Worm (Caenorhabditis elegans) whole organism, young adult: Measurements from ENCODE around the gene srbc-56.

Source experiments
- C06A6.2 ChIP-seq: fragments of 200-800 bp; sonication (Bioruptor generic); conservative IDR thresholded peaks from 2 replicates; pipeline ENCODE4 v1.3.6; 2022; ENCODE audit warnings: missing genetic modification characterization, missing compliant biosample characterization
- D2030.7 ChIP-seq: fragments of 200-800 bp; sonication (Bioruptor generic); IDR thresholded peaks from 2 replicates; pipeline ENCODE4 v1.3.6; 2022; ENCODE audit warnings: missing genetic modification reagents, missing genetic modification characterization, missing compliant biosample characterization
- F49E8.2 ChIP-seq: sonication (generic microtip); optimal IDR thresholded peaks from 3 replicates; lab custom pipeline; 2017; ENCODE audit warnings: missing genetic modification characterization, mild to moderate bottlenecking, missing compliant biosample characterization, antibody characterized with exemption, moderate library complexity; ENCODE audit not compliant: insufficient read depth
- K11D2.4 ChIP-seq: fragments of 200-800 bp; sonication (Bioruptor generic); IDR thresholded peaks from 2 replicates; pipeline ENCODE4 v1.3.6; 2022; ENCODE audit warnings: missing genetic modification reagents, missing genetic modification characterization, missing compliant biosample characterization
- T07F8.4 ChIP-seq: sonication (generic microtip); optimal IDR thresholded peaks from 2 replicates; lab custom pipeline; 2016; ENCODE audit warnings: mild to moderate bottlenecking, missing genetic modification characterization, moderate library complexity, missing compliant biosample characterization
- Y53F4B.3 ChIP-seq: fragments of 200-800 bp; sonication (Bioruptor generic); IDR thresholded peaks from 2 replicates; pipeline ENCODE4 v1.3.6; 2022; ENCODE audit warnings: missing genetic modification reagents, missing genetic modification characterization, missing compliant biosample characterization
- ama-1 ChIP-seq, 3 experiments: fragments of 150-350 bp in 1 of 3; sonication (generic microtip) in 2 of 3; optimal IDR thresholded peaks; 2 replicates each; lab custom pipeline; 2014 to 2018; ENCODE audit warnings: missing biosample characterization in 2 of 3, missing genetic modification characterization in 2 of 3, missing genetic modification reagents in 2 of 3
- aptf-3 ChIP-seq: fragments of 200-800 bp; sonication (Bioruptor generic); IDR thresholded peaks from 2 replicates; pipeline ENCODE4 v1.3.6; 2022; ENCODE audit warnings: missing genetic modification characterization, missing compliant biosample characterization
- atf-7 ChIP-seq: sonication (generic microtip); optimal IDR thresholded peaks from 2 replicates; lab custom pipeline; 2017; ENCODE audit warnings: mild to moderate bottlenecking, missing genetic modification characterization, missing compliant biosample characterization
- attf-5 ChIP-seq: fragments of 200-800 bp; sonication (Bioruptor generic); optimal IDR thresholded peaks from 2 replicates; lab custom pipeline; 2018; ENCODE audit warnings: mild to moderate bottlenecking, missing genetic modification characterization, missing compliant biosample characterization
- attf-6 ChIP-seq: fragments of 200-800 bp; sonication (Bioruptor generic); IDR thresholded peaks from 2 replicates; pipeline ENCODE4 v1.3.6; 2022; ENCODE audit warnings: missing genetic modification reagents, missing genetic modification characterization, missing compliant biosample characterization
- ccch-3 ChIP-seq: fragments of 200-800 bp; sonication (Bioruptor generic); optimal IDR thresholded peaks from 2 replicates; lab custom pipeline; 2018; ENCODE audit warnings: mild to moderate bottlenecking, missing genetic modification characterization, missing compliant biosample characterization
- cebp-2 ChIP-seq: fragments of 200-800 bp; sonication (Bioruptor generic); IDR thresholded peaks from 2 replicates; pipeline ENCODE4 v1.3.6; 2022; ENCODE audit warnings: missing genetic modification characterization, missing compliant biosample characterization
- ceh-58 ChIP-seq: fragments of 200-800 bp; sonication (Bioruptor generic); IDR thresholded peaks from 2 replicates; pipeline ENCODE4 v1.3.6; 2022; ENCODE audit warnings: missing genetic modification characterization, missing compliant biosample characterization
- ceh-79 ChIP-seq: sonication (generic microtip); optimal IDR thresholded peaks from 2 replicates; lab custom pipeline; 2017; ENCODE audit warnings: mild to moderate bottlenecking, missing genetic modification characterization, missing compliant biosample characterization
- chd-7 ChIP-seq: sonication (generic microtip); optimal IDR thresholded peaks from 2 replicates; lab custom pipeline; 2016; ENCODE audit warnings: mild to moderate bottlenecking, missing genetic modification characterization, moderate library complexity, missing compliant biosample characterization
- die-1 ChIP-seq: sonication (generic microtip); optimal IDR thresholded peaks from 2 replicates; lab custom pipeline; 2016; ENCODE audit warnings: missing genotype, mild to moderate bottlenecking, missing genetic modification characterization, missing compliant biosample characterization
- egl-18 ChIP-seq: fragments of 200-800 bp; sonication (Bioruptor generic); IDR thresholded peaks from 2 replicates; pipeline ENCODE4 v1.3.6; 2022; ENCODE audit warnings: missing genetic modification reagents, missing genetic modification characterization, missing compliant biosample characterization
- egrh-3 ChIP-seq: fragments of 200-800 bp; sonication (Bioruptor generic); IDR thresholded peaks from 2 replicates; pipeline ENCODE4 v1.3.6; 2022; ENCODE audit warnings: missing genetic modification reagents, missing genetic modification characterization, missing compliant biosample characterization
- him-1 ChIP-seq: sonication (generic microtip); optimal IDR thresholded peaks from 2 replicates; lab custom pipeline; 2016; ENCODE audit warnings: missing genotype, missing genetic modification reagents, missing genetic modification characterization, missing compliant biosample characterization
- hlh-12 ChIP-seq: sonication (generic microtip); optimal IDR thresholded peaks from 2 replicates; lab custom pipeline; 2016; ENCODE audit warnings: missing genetic modification characterization, missing compliant biosample characterization
- let-526 ChIP-seq: fragments of 200-800 bp; sonication (Bioruptor generic); IDR thresholded peaks from 2 replicates; pipeline ENCODE4 v1.3.6; 2022; ENCODE audit warnings: missing genetic modification reagents, missing genetic modification characterization, missing compliant biosample characterization
- let-607 ChIP-seq, 2 experiments: fragments of 200-800 bp in 1 of 2; sonication (Bioruptor generic) in 1 of 2; sonication (generic microtip) in 1 of 2; optimal IDR thresholded peaks; 2 replicates each; lab custom pipeline; 2016 to 2018; ENCODE audit warnings: mild to moderate bottlenecking in 2 of 2, missing compliant biosample characterization in 2 of 2, missing genetic modification characterization in 2 of 2, moderate library complexity in 2 of 2, missing genotype in 1 of 2
- lir-1 ChIP-seq: fragments of 200-800 bp; sonication (Bioruptor generic); conservative IDR thresholded peaks from 2 replicates; pipeline ENCODE4 v1.3.6; 2022; ENCODE audit warnings: missing genetic modification reagents, missing genetic modification characterization, missing compliant biosample characterization
- madf-10 ChIP-seq: sonication (generic microtip); optimal IDR thresholded peaks from 2 replicates; lab custom pipeline; 2016; ENCODE audit warnings: mild to moderate bottlenecking, missing genetic modification characterization, missing compliant biosample characterization
- madf-6 ChIP-seq: fragments of 200-800 bp; sonication (Bioruptor generic); IDR thresholded peaks from 2 replicates; pipeline ENCODE4 v1.3.6; 2022; ENCODE audit warnings: missing genetic modification reagents, missing genetic modification characterization, missing compliant biosample characterization
- madf-8 ChIP-seq: fragments of 200-800 bp; sonication (Bioruptor generic); conservative IDR thresholded peaks from 2 replicates; pipeline ENCODE4 v1.3.6; 2022; ENCODE audit warnings: missing genetic modification reagents, missing genetic modification characterization, missing compliant biosample characterization
- mel-28 ChIP-seq: sonication (generic microtip); optimal IDR thresholded peaks from 2 replicates; lab custom pipeline; 2016; ENCODE audit warnings: borderline replicate concordance, mild to moderate bottlenecking, missing genetic modification characterization, missing compliant biosample characterization
- mxl-1 ChIP-seq: sonication (generic microtip); optimal IDR thresholded peaks from 2 replicates; lab custom pipeline; 2016; ENCODE audit warnings: missing genetic modification characterization, missing compliant biosample characterization
- nfya-1 ChIP-seq: sonication (generic microtip); optimal IDR thresholded peaks from 2 replicates; lab custom pipeline; 2017; ENCODE audit warnings: antibody characterized with exemption, missing compliant biosample characterization, missing genetic modification characterization, borderline replicate concordance; ENCODE audit not compliant: insufficient read depth
- nfyb-1 ChIP-seq: fragments of 200-800 bp; sonication (Bioruptor generic); IDR thresholded peaks from 2 replicates; pipeline ENCODE4 v1.3.6; 2022; ENCODE audit warnings: missing genetic modification reagents, missing genetic modification characterization, missing compliant biosample characterization
- nhr-179 ChIP-seq: sonication (generic microtip); optimal IDR thresholded peaks from 2 replicates; lab custom pipeline; 2016; ENCODE audit warnings: mild to moderate bottlenecking, missing genetic modification characterization, missing compliant biosample characterization
- pha-4 ChIP-seq: fragments of 150-350 bp; sonication (generic microtip); optimal IDR thresholded peaks from 2 replicates; lab custom pipeline; 2014; ENCODE audit warnings: missing biosample characterization, missing genetic modification reagents, missing genetic modification characterization
- rcor-1 ChIP-seq: fragments of 200-800 bp; sonication (Bioruptor generic); IDR thresholded peaks from 2 replicates; pipeline ENCODE4 v1.3.6; 2022; ENCODE audit warnings: missing genetic modification reagents, missing genetic modification characterization, missing compliant biosample characterization
- snpc-1.3 ChIP-seq: sonication (generic microtip); optimal IDR thresholded peaks from 2 replicates; lab custom pipeline; 2017; ENCODE audit warnings: missing genetic modification characterization, mild to moderate bottlenecking, missing compliant biosample characterization, antibody characterized with exemption, moderate library complexity, missing genotype, missing genetic modification reagents; ENCODE audit not compliant: insufficient read depth
- somi-1 ChIP-seq: fragments of 200-800 bp; sonication (Bioruptor generic); optimal IDR thresholded peaks from 2 replicates; lab custom pipeline; 2018; ENCODE audit warnings: mild to moderate bottlenecking, missing genetic modification characterization, missing compliant biosample characterization
- unc-130 ChIP-seq: sonication (generic microtip); optimal IDR thresholded peaks from 2 replicates; lab custom pipeline; 2016; ENCODE audit warnings: missing genetic modification reagents, missing genetic modification characterization, missing compliant biosample characterization
- unc-62 ChIP-seq: fragments of 150-350 bp; optimal IDR thresholded peaks from 2 replicates; lab custom pipeline; 2014; ENCODE audit warnings: missing biosample characterization, missing genetic modification reagents, missing genetic modification characterization
- xnd-1 ChIP-seq: sonication (generic microtip); optimal IDR thresholded peaks from 2 replicates; lab custom pipeline; 2016; ENCODE audit warnings: missing genotype, missing genetic modification reagents, missing genetic modification characterization, missing compliant biosample characterization
- ztf-18 ChIP-seq: sonication (generic microtip); optimal IDR thresholded peaks from 2 replicates; lab custom pipeline; 2016; ENCODE audit warnings: missing genotype, mild to moderate bottlenecking, missing genetic modification characterization, missing compliant biosample characterization
- ztf-22 ChIP-seq: fragments of 200-800 bp; sonication (Bioruptor generic); optimal IDR thresholded peaks from 2 replicates; lab custom pipeline; 2018; ENCODE audit warnings: mild to moderate bottlenecking, missing genetic modification characterization, moderate library complexity, missing compliant biosample characterization
- ztf-28 ChIP-seq: fragments of 200-800 bp; sonication (Bioruptor generic); IDR thresholded peaks from 2 replicates; pipeline ENCODE4 v1.3.6; 2022; ENCODE audit warnings: missing genetic modification reagents, missing genetic modification characterization, missing compliant biosample characterization
- ztf-3 ChIP-seq: fragments of 200-800 bp; sonication (Bioruptor generic); optimal IDR thresholded peaks from 2 replicates; lab custom pipeline; 2018; ENCODE audit warnings: mild to moderate bottlenecking, missing genetic modification characterization, missing compliant biosample characterization
- ztf-6 ChIP-seq: fragments of 200-800 bp; sonication (Bioruptor generic); IDR thresholded peaks from 2 replicates; pipeline ENCODE4 v1.3.6; 2022; ENCODE audit warnings: missing genetic modification reagents, missing genetic modification characterization, missing compliant biosample characterization

Gene srbc-56

ce11 chrV:15879508-15879907 lies 48.0 kb upstream of the srbc-56 start, which contains the start of gene nhr-84:
Gene nhr-84, minus strand, starts transcription at chrV:15879608.
- TF ChIP-seq ccch-3 (GFP tag; lab: Kevin White, UChicago) (no peak), egrh-3 (GFP tag; lab: Robert Waterston, UW) (no peak), D2030.7 (GFP tag; lab: Robert Waterston, UW) (no peak), F49E8.2 (no peak), attf-6 (no peak), ceh-79 (tag; lab: Kevin White, UChicago) (no peak), mel-28 (tag; lab: Kevin White, UChicago) (no peak), rcor-1 (GFP tag; lab: Robert Waterston, UW) (no peak), egl-18 (GFP tag; lab: Robert Waterston, UW) (no peak), ztf-28 (GFP tag; lab: Robert Waterston, UW) (no peak), cebp-2 (GFP tag; lab: Robert Waterston, UW) (no peak), somi-1 (no peak)

ce11 chrV:15876308-15876707 lies 44.8 kb upstream of the srbc-56 start, which contains the start of gene nhr-102:
Gene nhr-102, minus strand, starts transcription at chrV:15876408.
- TF ChIP-seq ztf-18 (tag; lab: Kevin White, UChicago) (no peak), K11D2.4 (GFP tag; lab: Robert Waterston, UW) (no peak), madf-6 (GFP tag; lab: Robert Waterston, UW) (0 out of 2 replicates have a peak, but pooled peaks have one; percentile 28)

- peak; percentile 95 for TF ChIP-seq chd-7 (tag; lab: Kevin White, UChicago)
- peak; percentile 94 for TF ChIP-seq nfyb-1 (GFP tag; lab: Robert Waterston, UW)
- TF ChIP-seq C06A6.2 (GFP tag; lab: Robert Waterston, UW), result peak; percentile 83
- TF ChIP-seq madf-10 (tag; lab: Kevin White, UChicago), result peak; percentile 87
- peak; percentile 87 for TF ChIP-seq rcor-1 (GFP tag; lab: Robert Waterston, UW)
- peak; percentile 89 for TF ChIP-seq let-526 (GFP tag; lab: Robert Waterston, UW)
- TF ChIP-seq aptf-3 (GFP tag; lab: Robert Waterston, UW), result peak; percentile 98
- peak; percentile 79 for TF ChIP-seq ztf-3 (GFP tag; lab: Kevin White, UChicago)
- TF ChIP-seq ztf-18 (tag; lab: Kevin White, UChicago), result peak; percentile 85
- peak; percentile 97 for TF ChIP-seq mxl-1
- peak; percentile 88 for TF ChIP-seq ztf-6 (GFP tag; lab: Robert Waterston, UW)
- 0 out of 2 replicates have a peak, but pooled peaks have one; percentile 85 for TF ChIP-seq ceh-58 (GFP tag; lab: Robert Waterston, UW)
- no peak for TF ChIP-seq unc-62 (GFP tag; lab: Kevin White, UChicago)
- TF ChIP-seq attf-5 (GFP tag; lab: Kevin White, UChicago), result peak; percentile 87
- TF ChIP-seq him-1 (tag; lab: Kevin White, UChicago), result peak; percentile 96
- TF ChIP-seq unc-130 (GFP tag; lab: Kevin White, UChicago), result peak; percentile 81
- peak; percentile 43 for TF ChIP-seq madf-8
- TF ChIP-seq T07F8.4, result peak; percentile 88
- TF ChIP-seq die-1 (tag; lab: Kevin White, UChicago), result peak; percentile 98
- peak; percentile 86 for TF ChIP-seq nhr-179 (tag; lab: Kevin White, UChicago)
- peak; percentile 94 for TF ChIP-seq snpc-1.3 (tag; lab: Kevin White, UChicago)
- TF ChIP-seq K11D2.4 (GFP tag; lab: Robert Waterston, UW), result peak; percentile 84
- TF ChIP-seq nfya-1 (tag; lab: Kevin White, UChicago), result no peak
- TF ChIP-seq egrh-3 (GFP tag; lab: Robert Waterston, UW), result peak; percentile 69
- peak; percentile 12 for TF ChIP-seq xnd-1 (tag; lab: Kevin White, UChicago)
- TF ChIP-seq attf-6, result peak; percentile 85
- TF ChIP-seq Y53F4B.3, result peak; percentile 50; the same call in 1 of the 2 replicates
- TF ChIP-seq pha-4, result no peak
- peak; percentile 92 for TF ChIP-seq hlh-12 (tag; lab: Kevin White, UChicago)
- TF ChIP-seq let-607 (tag; optimal IDR thresholded peaks at IDR 0.05; lab: Kevin White, UChicago), result peak; percentile 71 to 75
- TF ChIP-seq atf-7 (tag; lab: Kevin White, UChicago), result peak; percentile 88
- peak; percentile 78 for TF ChIP-seq lir-1 (GFP tag; lab: Robert Waterston, UW)
- TF ChIP-seq ztf-22, result peak; percentile 76
- no peak for TF ChIP-seq ama-1 (optimal IDR thresholded peaks at IDR 0.05; lab: Kevin White, UChicago)
- peak; percentile 93 to 96 for TF ChIP-seq ama-1 (GFP tag; optimal IDR thresholded peaks at IDR 0.05; lab: Kevin White, UChicago)
These were observed 42.3 kb upstream of the srbc-56 start for ce11 chrV:15873762-15874161.
